Fruit fly (Drosophila melanogaster) Kc167 (cell line): Measurements from ENCODE around the gene CG15239.

ENCODE experiments used
- Myc ChIP-seq: fragments of >200 bp; optimal IDR thresholded peaks from 2 replicates; lab custom pipeline; 2017; ENCODE audit warnings: missing external identifiers
- Sin3A ChIP-seq: fragments of >200 bp; optimal IDR thresholded peaks from 2 replicates; lab custom pipeline; 2018; ENCODE audit warnings: missing external identifiers
- h ChIP-seq: fragments of >200 bp; optimal IDR thresholded peaks from 3 replicates; lab custom pipeline; 2018; ENCODE audit warnings: missing external identifiers
- insv ChIP-seq: fragments of >200 bp; optimal IDR thresholded peaks from 3 replicates; lab custom pipeline; 2018; ENCODE audit warnings: missing external identifiers
- psq ChIP-seq: fragments of >200 bp; optimal IDR thresholded peaks from 2 replicates; lab custom pipeline; 2017; ENCODE audit warnings: missing external identifiers

DNA sequence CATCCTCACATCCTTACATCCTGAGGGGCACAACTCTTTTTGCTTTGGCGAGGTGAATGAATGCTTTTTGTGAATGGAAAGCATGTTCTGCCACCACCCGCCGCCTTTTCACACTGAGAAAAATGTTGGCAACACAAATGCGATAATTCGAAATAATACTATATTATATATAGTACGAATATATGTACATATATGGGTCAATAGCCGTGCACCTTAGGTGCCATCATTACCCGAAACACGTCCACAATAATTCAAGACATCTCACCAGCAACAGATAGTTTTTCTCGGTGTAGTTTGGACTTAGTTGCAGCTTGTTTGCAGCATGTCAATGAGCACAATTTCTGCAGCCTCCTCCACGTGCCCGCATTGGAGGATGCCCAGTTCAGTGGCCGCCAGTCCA, 47.7 kb downstream of the CG15239 start:
- no peak for TF ChIP-seq psq (lab: Kevin White, UChicago)
- TF ChIP-seq h (lab: Kevin White, UChicago) = no peak
- no peak for TF ChIP-seq insv
- no peak for TF ChIP-seq Myc (lab: Kevin White, UChicago)
- TF ChIP-seq Sin3A = no peak
